Fruit fly (Drosophila melanogaster) S2 (cell line): Measurements from ENCODE around the gene Arl1.
A peak's percentile ranks its signal among the peaks of the same experiment; 100 is the strongest.

Experiments
- CG8478 ChIP-seq: fragments of >200 bp; optimal IDR thresholded peaks from 2 replicates; lab custom pipeline; 2018
- CTCF ChIP-seq, 2 experiments: fragments of >200 bp; optimal IDR thresholded peaks; 2 replicates each; lab custom pipeline; 2018

The Arl1 gene

dm6 chr3L:15977565-15977964 lies 5.4 kb upstream of the Arl1 start:
- TF ChIP-seq CG8478 (lab: Kevin White, UChicago) (no peak), CTCF (optimal IDR thresholded peaks at IDR 0.05; lab: Kevin White, UChicago) (no peak)

dm6 chr3L:15978224-15978623 lies 4.7 kb upstream of the Arl1 start, which contains the start of gene CG17028:
Gene CG17028 (plus strand): TSS chr3L:15978524.
- TF ChIP-seq CTCF (optimal IDR thresholded peaks at IDR 0.05; lab: Kevin White, UChicago) (no peak), CG8478 (lab: Kevin White, UChicago) (no peak)

- TF ChIP-seq CTCF (optimal IDR thresholded peaks at IDR 0.05; lab: Kevin White, UChicago) = no peak
- no peak for TF ChIP-seq CG8478 (lab: Kevin White, UChicago)
Measured at dm6 chr3L:15979240-15979639, 3.7 kb upstream of the Arl1 start.

- TF ChIP-seq CG8478 (lab: Kevin White, UChicago) (no peak), CTCF (optimal IDR thresholded peaks at IDR 0.05; lab: Kevin White, UChicago) (no peak)
Measured at dm6 chr3L:15979912-15980311, 3.0 kb upstream of the Arl1 start, which contains the start of gene CG17027. Gene CG17027 (plus strand): TSS chr3L:15980100.

dm6 chr3L:15981403-15981802 lies 1.5 kb upstream of the Arl1 start:
- TF ChIP-seq CG8478 (lab: Kevin White, UChicago) (no peak), CTCF (optimal IDR thresholded peaks at IDR 0.05; lab: Kevin White, UChicago) (no peak)

dm6 chr3L:15982148-15982547 lies 787 bp upstream of the Arl1 start:
- TF ChIP-seq CG8478 (lab: Kevin White, UChicago) (no peak), CTCF (optimal IDR thresholded peaks at IDR 0.05; lab: Kevin White, UChicago) (no peak)

dm6 chr3L:15987635-15988034 lies 4.7 kb downstream of the Arl1 start, which contains the start of gene PolD1:
Gene PolD1 (minus strand): TSS chr3L:15987815.
- TF ChIP-seq CG8478 (lab: Kevin White, UChicago) (no peak), CTCF (optimal IDR thresholded peaks at IDR 0.05; lab: Kevin White, UChicago) (no peak)

dm6 chr3L:15988039-15988546 lies 5.2 kb downstream of the Arl1 start, which contains the start of gene Hip14:
Gene Hip14 (plus strand): TSS chr3L:15988236.
- no peak for TF ChIP-seq CG8478 (lab: Kevin White, UChicago)
- TF ChIP-seq CTCF (optimal IDR thresholded peaks at IDR 0.05; lab: Kevin White, UChicago) = peak in 1 of 2 experiments; percentile 32

- TF ChIP-seq CTCF (optimal IDR thresholded peaks at IDR 0.05; lab: Kevin White, UChicago) = no peak
- no peak for TF ChIP-seq CG8478 (lab: Kevin White, UChicago)
Measured at dm6 chr3L:15996019-15996418, 13.1 kb downstream of the Arl1 start.

dm6 chr3L:15998217-15998616 lies 15.3 kb downstream of the Arl1 start:
- TF ChIP-seq CG8478 (lab: Kevin White, UChicago) (no peak), CTCF (optimal IDR thresholded peaks at IDR 0.05; lab: Kevin White, UChicago) (no peak)

- TF ChIP-seq CTCF (optimal IDR thresholded peaks at IDR 0.05; lab: Kevin White, UChicago) (no peak), CG8478 (lab: Kevin White, UChicago) (no peak)
Measured at dm6 chr3L:15999358-16000005, 16.5 kb downstream of the Arl1 start.

dm6 chr3L:16001164-16001679 lies 18.3 kb downstream of the Arl1 start:
- no peak for TF ChIP-seq CTCF (optimal IDR thresholded peaks at IDR 0.05; lab: Kevin White, UChicago)
- no peak for TF ChIP-seq CG8478 (lab: Kevin White, UChicago)

dm6 chr3L:16002116-16002716 lies 19.3 kb downstream of the Arl1 start:
- no peak for TF ChIP-seq CG8478 (lab: Kevin White, UChicago)
- TF ChIP-seq CTCF (optimal IDR thresholded peaks at IDR 0.05; lab: Kevin White, UChicago) = no peak

dm6 chr3L:16004401-16005237 lies 21.7 kb downstream of the Arl1 start, which contains the start of the genes hzg and mRpS31:
Gene hzg (minus strand): TSS chr3L:16004736.
Gene mRpS31 (plus strand): TSS chr3L:16005193.
- TF ChIP-seq CTCF (optimal IDR thresholded peaks at IDR 0.05; lab: Kevin White, UChicago) = no peak
- TF ChIP-seq CG8478 (lab: Kevin White, UChicago) = no peak
